Worm (Caenorhabditis elegans) whole organism, mixed stage, embryonic: ENCODE data around the gene phat-5.

Experiments
- bed-3 ChIP-seq: fragments of 200-800 bp; sonication (Bioruptor generic); optimal IDR thresholded peaks from 3 replicates; lab custom pipeline; 2018; ENCODE audit warnings: mild to moderate bottlenecking, missing genetic modification characterization, moderate library complexity, missing compliant biosample characterization
- blmp-1 ChIP-seq: fragments of 150-350 bp; optimal IDR thresholded peaks from 2 replicates; lab custom pipeline; 2014; ENCODE audit warnings: missing biosample characterization, missing genetic modification characterization
- ceh-39 ChIP-seq: fragments of 150-350 bp; optimal IDR thresholded peaks from 2 replicates; lab custom pipeline; 2014; ENCODE audit warnings: missing biosample characterization, missing genetic modification characterization
- ceh-43 ChIP-seq: fragments of 200-800 bp; sonication (Bioruptor generic); optimal IDR thresholded peaks from 2 replicates; lab custom pipeline; 2018; ENCODE audit warnings: mild to moderate bottlenecking, missing genetic modification characterization, moderate library complexity, missing compliant biosample characterization
- ceh-83 ChIP-seq: fragments of 200-800 bp; sonication (Bioruptor generic); optimal IDR thresholded peaks from 2 replicates; lab custom pipeline; 2018; ENCODE audit warnings: mild to moderate bottlenecking, missing genetic modification characterization, missing compliant biosample characterization
- ces-1 ChIP-seq: fragments of 150-350 bp; optimal IDR thresholded peaks from 2 replicates; lab custom pipeline; 2014; ENCODE audit warnings: missing biosample characterization, missing genetic modification reagents, missing genetic modification characterization
- cnd-1 ChIP-seq: fragments of 200-800 bp; sonication (Bioruptor generic); optimal IDR thresholded peaks from 2 replicates; lab custom pipeline; 2018; ENCODE audit warnings: mild to moderate bottlenecking, missing genetic modification characterization, missing compliant biosample characterization
- drap-1 ChIP-seq: fragments of 200-800 bp; sonication (Bioruptor generic); optimal IDR thresholded peaks from 3 replicates; lab custom pipeline; 2018; ENCODE audit warnings: mild to moderate bottlenecking, missing genetic modification characterization, missing compliant biosample characterization
- elt-1 ChIP-seq: sonication (generic microtip); optimal IDR thresholded peaks from 2 replicates; lab custom pipeline; 2017; ENCODE audit warnings: missing genetic modification characterization, mild to moderate bottlenecking, missing compliant biosample characterization, antibody characterized with exemption, moderate library complexity, borderline replicate concordance; ENCODE audit not compliant: insufficient read depth
- flh-1 ChIP-seq: fragments of 200-800 bp; sonication (Bioruptor generic); optimal IDR thresholded peaks from 2 replicates; lab custom pipeline; 2018; ENCODE audit warnings: mild to moderate bottlenecking, missing genetic modification characterization, moderate library complexity, missing compliant biosample characterization
- ham-2 ChIP-seq: fragments of 200-800 bp; sonication (Bioruptor generic); optimal IDR thresholded peaks from 2 replicates; lab custom pipeline; 2018; ENCODE audit warnings: mild to moderate bottlenecking, missing genetic modification characterization, missing compliant biosample characterization
- hlh-1 ChIP-seq: fragments of 150-350 bp; optimal IDR thresholded peaks from 2 replicates; lab custom pipeline; 2014; ENCODE audit warnings: missing biosample characterization, missing genetic modification reagents, missing genetic modification characterization
- lin-13 ChIP-seq: fragments of 150-350 bp; optimal IDR thresholded peaks from 2 replicates; lab custom pipeline; 2014; ENCODE audit warnings: missing biosample characterization, missing genetic modification characterization
- lin-32 ChIP-seq: fragments of 200-800 bp; sonication (Bioruptor generic); optimal IDR thresholded peaks from 2 replicates; lab custom pipeline; 2018; ENCODE audit warnings: mild to moderate bottlenecking, missing genetic modification characterization, missing compliant biosample characterization
- lsy-2 ChIP-seq: fragments of 150-350 bp; optimal IDR thresholded peaks from 2 replicates; lab custom pipeline; 2014; ENCODE audit warnings: missing biosample characterization, missing genetic modification characterization
- mab-5 ChIP-seq: fragments of 150-350 bp; optimal IDR thresholded peaks from 2 replicates; lab custom pipeline; 2014; ENCODE audit warnings: missing biosample characterization, missing genetic modification characterization
- mep-1 ChIP-seq: fragments of 150-350 bp; optimal IDR thresholded peaks from 2 replicates; lab custom pipeline; 2017; ENCODE audit warnings: missing biosample characterization, missing genetic modification reagents, missing genetic modification characterization, inconsistent platforms
- mls-2 ChIP-seq: sonication (generic microtip); optimal IDR thresholded peaks from 2 replicates; lab custom pipeline; 2016; ENCODE audit warnings: mild to moderate bottlenecking, missing genetic modification characterization, moderate library complexity, missing compliant biosample characterization
- nhr-2 ChIP-seq: fragments of 150-350 bp; optimal IDR thresholded peaks from 2 replicates; lab custom pipeline; 2014; ENCODE audit warnings: missing biosample characterization, missing genetic modification characterization
- nhr-237 ChIP-seq: fragments of 150-350 bp; optimal IDR thresholded peaks from 2 replicates; lab custom pipeline; 2014; ENCODE audit warnings: missing biosample characterization, missing genetic modification characterization
- nhr-28 ChIP-seq: fragments of 150-350 bp; optimal IDR thresholded peaks from 2 replicates; lab custom pipeline; 2014; ENCODE audit warnings: missing biosample characterization, missing genetic modification characterization
- nhr-76 ChIP-seq: sonication (generic microtip); optimal IDR thresholded peaks from 2 replicates; lab custom pipeline; 2017; ENCODE audit warnings: missing biosample characterization, missing genetic modification characterization
- pha-4 ChIP-seq: fragments of 150-350 bp; optimal IDR thresholded peaks from 2 replicates; lab custom pipeline; 2018; ENCODE audit warnings: missing biosample characterization, missing genetic modification reagents, missing genetic modification characterization
- sptf-1 ChIP-seq: sonication (generic microtip); optimal IDR thresholded peaks from 2 replicates; lab custom pipeline; 2017; ENCODE audit warnings: mild to moderate bottlenecking, missing genetic modification characterization, moderate library complexity, missing compliant biosample characterization
- tbx-8 ChIP-seq: fragments of 200-800 bp; sonication (Bioruptor generic); optimal IDR thresholded peaks from 2 replicates; lab custom pipeline; 2018; ENCODE audit warnings: mild to moderate bottlenecking, missing genetic modification characterization, moderate library complexity, missing compliant biosample characterization
- unc-120 ChIP-seq: sonication (generic microtip); optimal IDR thresholded peaks from 2 replicates; lab custom pipeline; 2017; ENCODE audit warnings: missing genetic modification characterization, missing compliant biosample characterization; ENCODE audit not compliant: poor library complexity, severe bottlenecking
- unc-39 ChIP-seq: fragments of 150-350 bp; optimal IDR thresholded peaks from 2 replicates; lab custom pipeline; 2014; ENCODE audit warnings: missing biosample characterization, missing genetic modification characterization
- unc-62 ChIP-seq: fragments of 150-350 bp; optimal IDR thresholded peaks from 2 replicates; lab custom pipeline; 2014; ENCODE audit warnings: missing biosample characterization, missing genetic modification reagents, missing genetic modification characterization
- zip-8 ChIP-seq: fragments of 150-350 bp; optimal IDR thresholded peaks from 2 replicates; lab custom pipeline; 2014; ENCODE audit warnings: missing biosample characterization, missing genetic modification characterization

The phat-5 gene

ce11 chrV:4122415-4122814, at the start of gene phat-5:
TSS of gene phat-5 (minus strand) at chrV:4122515.
- no peak for TF ChIP-seq blmp-1
- TF ChIP-seq nhr-28 (tag; lab: Kevin White, UChicago): no peak
- no peak for TF ChIP-seq nhr-76 (tag; lab: Kevin White, UChicago)
- no peak for TF ChIP-seq lsy-2 (tag; lab: Kevin White, UChicago)

DNA sequence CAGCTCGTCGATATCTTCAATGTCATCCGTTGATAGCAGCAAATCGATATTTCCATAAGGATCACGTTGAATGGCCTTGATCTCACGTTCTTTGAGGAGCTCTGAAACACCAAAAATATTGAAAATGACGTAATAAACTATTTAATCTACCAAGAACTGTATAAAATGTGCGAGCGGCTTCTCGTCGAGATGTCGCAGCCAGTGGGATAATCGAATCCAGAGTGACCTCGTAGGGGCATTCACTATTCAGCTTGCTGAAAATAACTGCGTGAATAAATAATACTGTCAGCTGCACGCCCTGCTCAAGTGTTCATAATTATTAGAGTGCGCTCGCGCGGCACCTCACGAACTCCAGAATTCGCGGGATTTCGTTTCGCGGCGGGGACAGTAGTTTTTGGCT, 47.8 kb upstream of the phat-5 start, which contains the start of gene Y45G5AM.7:
Gene Y45G5AM.7, minus strand, starts transcription at position 101 of the 400 bp plus-strand sequence.
- TF ChIP-seq zip-8 (tag; lab: Kevin White, UChicago) (peak; percentile 21), unc-120 (tag; lab: Kevin White, UChicago) (no peak)
- TF ChIP-seq, all 35 proteins: peak for 1

ce11 chrV:4169658-4170057, 47.3 kb upstream of the phat-5 start:
- TF ChIP-seq ceh-39 (peak; percentile 19), ces-1 (GFP tag; lab: Kevin White, UChicago) (peak; percentile 7), mls-2 (tag; lab: Kevin White, UChicago) (no peak), bed-3 (GFP tag; lab: Kevin White, UChicago) (no peak), nhr-2 (no peak), drap-1 (GFP tag; lab: Kevin White, UChicago) (no peak), hlh-1 (tag; lab: Kevin White, UChicago) (no peak), mep-1 (tag; lab: Kevin White, UChicago) (peak; percentile 41)

DNA sequence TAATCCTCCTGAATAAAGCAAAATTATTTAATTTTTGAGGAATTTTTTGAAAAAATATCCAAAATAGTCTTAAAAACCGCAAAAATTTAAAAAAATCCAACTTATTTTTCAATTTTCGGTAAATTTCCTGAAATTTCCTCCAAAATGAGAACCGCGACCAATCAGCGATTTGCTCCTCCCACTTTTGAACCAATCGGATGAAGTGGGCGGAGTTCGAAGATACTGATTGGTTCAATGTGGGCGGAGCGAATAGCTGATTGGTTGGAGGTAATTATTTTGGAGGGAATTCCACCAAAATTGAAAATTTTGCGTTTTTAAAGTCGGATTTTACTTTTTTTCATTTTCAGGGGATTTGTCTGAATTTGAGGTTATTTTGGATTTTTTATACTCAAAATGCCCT, 45.7 kb upstream of the phat-5 start:
- TF ChIP-seq unc-39 (tag; lab: Kevin White, UChicago): no peak
- TF ChIP-seq mab-5 (tag; lab: Kevin White, UChicago): no peak
- TF ChIP-seq ceh-39: no peak
- no peak for TF ChIP-seq nhr-2

DNA sequence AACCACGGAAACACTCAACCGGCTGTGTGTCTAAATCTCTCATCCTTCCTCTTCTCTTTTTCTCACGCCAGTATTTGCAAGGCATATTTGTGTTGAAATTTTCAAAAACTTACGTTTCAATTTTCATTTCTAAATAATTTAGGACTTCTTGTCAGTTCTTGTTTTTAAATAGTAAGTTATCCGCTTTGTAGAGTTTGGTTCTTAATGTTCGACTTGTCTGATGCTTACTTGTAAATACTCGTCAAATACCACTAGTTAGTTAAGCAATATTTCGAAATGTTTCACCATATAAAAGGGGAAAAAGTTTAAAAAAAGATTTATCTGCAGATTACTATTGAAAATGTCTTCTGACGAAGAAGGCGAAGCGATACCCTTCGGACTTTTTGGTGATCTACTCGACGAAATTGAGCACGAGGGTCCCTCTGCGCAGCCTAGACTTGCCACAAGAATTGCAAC, 42.2 kb upstream of the phat-5 start, which contains the start of gene Y45G5AM.3:
Gene Y45G5AM.3, plus strand, starts transcription at position 51 of the 456 bp plus-strand sequence.
- TF ChIP-seq bed-3 (GFP tag; lab: Kevin White, UChicago): no peak
- no peak for TF ChIP-seq blmp-1
- no peak for TF ChIP-seq sptf-1 (tag; lab: Kevin White, UChicago)
- TF ChIP-seq cnd-1 (tag; lab: Kevin White, UChicago): no peak
- no peak for TF ChIP-seq lin-13
- no peak for TF ChIP-seq mep-1 (tag; lab: Kevin White, UChicago)
- no peak for TF ChIP-seq unc-62 (GFP tag; lab: Kevin White, UChicago)
- no peak for TF ChIP-seq ham-2 (GFP tag; lab: Kevin White, UChicago)
- no peak for TF ChIP-seq nhr-237 (tag; lab: Kevin White, UChicago)
- no peak for TF ChIP-seq flh-1 (GFP tag; lab: Kevin White, UChicago)
- no peak for TF ChIP-seq ceh-43 (GFP tag; lab: Kevin White, UChicago)

DNA sequence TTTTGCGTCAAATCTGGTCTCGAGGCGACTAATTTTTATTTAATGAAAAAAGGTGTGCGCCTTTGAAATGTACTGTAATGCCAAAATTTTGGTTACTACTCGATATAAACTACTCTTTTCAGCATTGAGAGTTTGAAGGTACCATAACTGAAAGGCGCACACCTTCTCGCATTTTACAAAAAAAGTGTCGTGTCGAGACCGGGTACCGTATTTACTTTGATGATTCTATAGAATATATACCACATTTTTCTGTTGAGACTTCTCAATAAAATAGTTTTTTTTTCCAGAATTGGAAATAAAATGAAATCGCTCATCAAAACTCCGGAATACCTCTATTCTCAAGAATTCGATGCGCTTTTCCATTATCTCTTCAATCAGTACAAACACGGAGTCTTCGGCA, 40.6 kb upstream of the phat-5 start, which contains the start of gene Y45G5AM.4:
Gene Y45G5AM.4, plus strand, starts transcription at position 301 of the 400 bp plus-strand sequence.
- TF ChIP-seq tbx-8 (GFP tag; lab: Kevin White, UChicago): no peak

- TF ChIP-seq cnd-1 (tag; lab: Kevin White, UChicago) (no peak), zip-8 (tag; lab: Kevin White, UChicago) (peak; percentile 64)
- TF ChIP-seq, all 35 proteins: peak for 1
Observed at ce11 chrV:4160086-4160485, 37.8 kb upstream of the phat-5 start, which contains the start of gene Y45G5AM.5. TSS of gene Y45G5AM.5 (plus strand) at chrV:4160386.

- TF ChIP-seq tbx-8 (GFP tag; lab: Kevin White, UChicago) (no peak), hlh-1 (tag; lab: Kevin White, UChicago) (peak; percentile 99), unc-62 (GFP tag; lab: Kevin White, UChicago) (peak; percentile 89), unc-120 (tag; lab: Kevin White, UChicago) (peak; percentile 85), mls-2 (tag; lab: Kevin White, UChicago) (no peak), blmp-1 (no peak), mab-5 (tag; lab: Kevin White, UChicago) (no peak), bed-3 (GFP tag; lab: Kevin White, UChicago) (no peak), lin-13 (no peak), ham-2 (GFP tag; lab: Kevin White, UChicago) (no peak), lin-32 (GFP tag; lab: Kevin White, UChicago) (no peak), zip-8 (tag; lab: Kevin White, UChicago) (no peak), elt-1 (tag; lab: Kevin White, UChicago) (no peak), ceh-43 (GFP tag; lab: Kevin White, UChicago) (no peak), pha-4 (no peak), unc-39 (tag; lab: Kevin White, UChicago) (no peak), ceh-83 (GFP tag; lab: Kevin White, UChicago) (no peak)
Observed at ce11 chrV:4157291-4157690, 35.0 kb upstream of the phat-5 start.
